Worm (Caenorhabditis elegans): ENCODE data around the gene T14G8.2.
A peak's percentile ranks its signal among the peaks of the same experiment; 100 is the strongest.

DNA sequence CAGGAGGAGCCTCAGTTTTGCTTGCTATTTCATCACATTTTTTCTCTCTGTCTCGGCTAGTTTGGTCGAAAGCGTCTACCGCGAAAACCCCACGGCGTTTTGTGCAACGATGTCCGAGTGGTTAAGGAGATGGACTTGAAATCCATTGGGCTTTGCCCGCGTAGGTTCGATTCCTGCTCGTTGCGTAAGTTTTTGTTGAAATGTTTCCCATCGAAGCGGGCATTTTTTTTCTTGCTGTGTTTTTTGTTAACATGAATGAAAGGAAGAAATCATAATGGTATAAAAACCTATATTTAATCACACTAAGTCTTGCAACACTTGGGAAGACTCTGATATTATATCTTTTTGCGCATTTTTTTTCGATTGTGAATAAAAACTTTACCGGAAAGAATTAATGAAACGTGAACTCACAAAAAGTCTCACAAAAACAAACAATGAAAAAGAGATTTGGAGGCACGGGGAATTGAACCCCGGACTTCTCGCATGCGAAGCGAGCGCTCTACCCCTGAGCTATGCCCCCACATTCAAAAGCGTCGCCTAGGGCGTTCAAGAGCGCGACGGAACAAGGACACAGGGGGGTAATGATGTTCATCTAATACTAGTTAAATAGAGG lies 32.1 kb downstream of the T14G8.2 start:
- no peak for TF ChIP-seq ceh-45 (GFP tag; IDR thresholded peaks at IDR 0.05)
- no peak for TF ChIP-seq nhr-11 (tag; optimal IDR thresholded peaks at IDR 0.05)
- peak; percentile 69 for TF ChIP-seq lin-11 (tag; optimal IDR thresholded peaks at IDR 0.05)
- no peak for TF ChIP-seq pqm-1 (tag; optimal IDR thresholded peaks at IDR 0.05)
